Fruit fly (Drosophila melanogaster): ENCODE data around the gene CG9630.

DNA sequence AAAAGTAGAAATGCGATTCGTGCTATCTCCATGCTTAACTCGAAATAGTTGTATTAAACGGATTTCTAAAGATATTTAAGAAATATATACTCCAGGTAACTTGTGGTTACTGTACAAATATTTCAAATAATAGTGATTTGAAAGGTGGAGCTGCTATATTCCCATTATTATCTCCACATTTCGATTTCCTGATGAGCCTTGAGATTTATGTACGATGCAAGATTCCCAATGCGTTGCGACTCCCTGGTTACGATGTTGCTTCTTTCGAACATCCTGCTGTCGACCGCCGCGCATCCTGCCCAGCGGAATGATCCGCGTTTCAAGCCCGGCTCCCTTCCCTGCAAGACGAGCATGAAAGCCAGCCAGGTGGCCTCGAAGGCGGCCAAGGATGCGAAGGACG, 42.3 kb upstream of the CG9630 start, which contains the start of the genes CG11694 and CG11698:
- no peak for TF ChIP-seq Pif1A (GFP tag; optimal IDR thresholded peaks at IDR 0.05)
- no peak for TF ChIP-seq Snoo (tag; optimal IDR thresholded peaks at IDR 0.05)
- TF ChIP-seq CG8159 (tag; optimal IDR thresholded peaks at IDR 0.05), result no peak
- no peak for TF ChIP-seq EcR (GFP tag; optimal IDR thresholded peaks at IDR 0.05)
- TF ChIP-seq CG34367 (tag; optimal IDR thresholded peaks at IDR 0.05), result no peak
- no peak for TF ChIP-seq D1 (tag; optimal IDR thresholded peaks at IDR 0.05)
- no peak for TF ChIP-seq Pif1B (GFP tag; optimal IDR thresholded peaks at IDR 0.05)
- TF ChIP-seq CG4496 (GFP tag; IDR thresholded peaks at IDR 0.05), result no peak
- TF ChIP-seq CG13204 (GFP tag; optimal IDR thresholded peaks at IDR 0.05), result no peak
